Fruit fly (Drosophila melanogaster) whole organism, prepupa: Measurements from ENCODE around the gene Roc1b.

ENCODE experiments used
- Blimp-1 ChIP-seq: fragments of 200-800 bp; sonication (Bioruptor generic); optimal IDR thresholded peaks from 3 replicates; lab custom pipeline; 2017; ENCODE audit warnings: missing biosample characterization, missing genetic modification characterization, mild to moderate bottlenecking, moderate library complexity, missing genetic modification reagents
- CG10631 ChIP-seq: fragments of 200-800 bp; sonication (Bioruptor generic); optimal IDR thresholded peaks from 2 replicates; lab custom pipeline; 2016; ENCODE audit warnings: missing biosample characterization, missing genetic modification characterization
- CG10669 ChIP-seq: fragments of 200-800 bp; sonication (Bioruptor generic); optimal IDR thresholded peaks from 3 replicates; lab custom pipeline; 2018; ENCODE audit warnings: missing biosample characterization, mild to moderate bottlenecking, missing genetic modification characterization, moderate library complexity
- CG11294 ChIP-seq: fragments of 200-800 bp; sonication (Bioruptor generic); IDR thresholded peaks from 2 replicates; pipeline ENCODE4 v1.3.6; 2022; ENCODE audit warnings: missing biosample characterization, missing genetic modification characterization
- CG11762 ChIP-seq: fragments of 200-800 bp; sonication (Bioruptor generic); optimal IDR thresholded peaks from 3 replicates; lab custom pipeline; 2016; ENCODE audit warnings: missing biosample characterization, missing genetic modification characterization; ENCODE audit not compliant: insufficient read depth
- CG15336 ChIP-seq: fragments of 200-800 bp; sonication (Bioruptor generic); IDR thresholded peaks from 2 replicates; pipeline ENCODE4 v1.3.6; 2022; ENCODE audit warnings: missing biosample characterization, missing genetic modification characterization
- CG16779 ChIP-seq: fragments of 200-800 bp; sonication (Bioruptor generic); optimal IDR thresholded peaks from 3 replicates; lab custom pipeline; 2017; ENCODE audit warnings: missing biosample characterization, mild to moderate bottlenecking, missing genetic modification characterization
- CG3032 ChIP-seq: fragments of 200-800 bp; optimal IDR thresholded peaks from 2 replicates; lab custom pipeline; 2019; ENCODE audit warnings: missing biosample characterization, mild to moderate bottlenecking, missing genetic modification characterization, moderate library complexity
- CG31627 ChIP-seq: fragments of 200-800 bp; sonication (Bioruptor generic); optimal IDR thresholded peaks from 3 replicates; lab custom pipeline; 2016; ENCODE audit warnings: missing biosample characterization, missing genetic modification characterization
- CG32006 ChIP-seq: fragments of 200-800 bp; sonication (Bioruptor generic); optimal IDR thresholded peaks from 3 replicates; lab custom pipeline; 2017; ENCODE audit warnings: missing biosample characterization, mild to moderate bottlenecking, missing genetic modification characterization
- CG34406 ChIP-seq: fragments of 200-800 bp; sonication (Bioruptor generic); optimal IDR thresholded peaks from 3 replicates; lab custom pipeline; 2016; ENCODE audit warnings: missing biosample characterization, missing genetic modification characterization
- CG4318 ChIP-seq: fragments of 200-800 bp; sonication (Bioruptor generic); optimal IDR thresholded peaks from 3 replicates; lab custom pipeline; 2017; ENCODE audit warnings: missing biosample characterization, mild to moderate bottlenecking, missing genetic modification characterization
- CG6163 ChIP-seq: fragments of 200-800 bp; sonication (Bioruptor generic); IDR thresholded peaks from 3 replicates; pipeline ENCODE4 v1.3.6; 2022; ENCODE audit warnings: missing biosample characterization, missing genetic modification characterization
- CG6276 ChIP-seq: fragments of 200-800 bp; sonication (Bioruptor generic); optimal IDR thresholded peaks from 2 replicates; lab custom pipeline; 2017; ENCODE audit warnings: missing biosample characterization, mild to moderate bottlenecking, missing genetic modification characterization
- CG6808 ChIP-seq: fragments of 200-800 bp; sonication (Bioruptor generic); optimal IDR thresholded peaks from 3 replicates; lab custom pipeline; 2017; ENCODE audit warnings: missing biosample characterization, missing genetic modification characterization, mild to moderate bottlenecking, moderate library complexity, missing genetic modification reagents
- CG6854 ChIP-seq: fragments of 200-800 bp; sonication (Bioruptor generic); optimal IDR thresholded peaks from 2 replicates; lab custom pipeline; 2017; ENCODE audit warnings: missing biosample characterization, mild to moderate bottlenecking, missing genetic modification characterization
- CG7368 ChIP-seq: fragments of 200-800 bp; sonication (Bioruptor generic); optimal IDR thresholded peaks from 3 replicates; lab custom pipeline; 2016; ENCODE audit warnings: missing biosample characterization, missing genetic modification characterization
- CG8119 ChIP-seq: fragments of 200-800 bp; sonication (Bioruptor generic); IDR thresholded peaks from 3 replicates; pipeline ENCODE4 v1.3.6; 2022; ENCODE audit warnings: missing biosample characterization, missing genetic modification characterization
- CG8319 ChIP-seq: fragments of 200-800 bp; sonication (Bioruptor generic); optimal IDR thresholded peaks from 3 replicates; lab custom pipeline; 2016; ENCODE audit warnings: missing biosample characterization, missing genetic modification characterization
- CG9139 ChIP-seq: fragments of 200-800 bp; sonication (Bioruptor generic); optimal IDR thresholded peaks from 3 replicates; lab custom pipeline; 2017; ENCODE audit warnings: missing biosample characterization, mild to moderate bottlenecking, missing genetic modification characterization
- Eip78C ChIP-seq: fragments of 200-800 bp; sonication (Bioruptor generic); peaks from one replicate; lab custom pipeline; 2016; ENCODE audit warnings: missing biosample characterization, missing genetic modification characterization
- Eip93F ChIP-seq: fragments of 200-800 bp; sonication (Bioruptor generic); optimal IDR thresholded peaks from 2 replicates; lab custom pipeline; 2016; ENCODE audit warnings: missing biosample characterization, mild to moderate bottlenecking, missing genetic modification characterization
- Ets96B ChIP-seq: fragments of 200-800 bp; optimal IDR thresholded peaks from 2 replicates; lab custom pipeline; 2019; ENCODE audit warnings: missing biosample characterization, mild to moderate bottlenecking, missing genetic modification characterization, moderate library complexity
- Gug ChIP-seq: fragments of 200-800 bp; sonication (Bioruptor generic); IDR thresholded peaks from 2 replicates; pipeline ENCODE4 v1.3.6; 2022; ENCODE audit warnings: missing biosample characterization, missing genetic modification characterization
- Hr38 ChIP-seq: sonication (Bioruptor generic); optimal IDR thresholded peaks from 2 replicates; lab custom pipeline; 2016; ENCODE audit warnings: missing biosample characterization, missing genetic modification characterization
- Hr4 ChIP-seq: fragments of 200-800 bp; sonication (Bioruptor generic); optimal IDR thresholded peaks from 3 replicates; lab custom pipeline; 2016; ENCODE audit warnings: missing biosample characterization, missing genetic modification characterization
- Met ChIP-seq: fragments of 200-800 bp; sonication (Bioruptor generic); optimal IDR thresholded peaks from 3 replicates; lab custom pipeline; 2016; ENCODE audit warnings: missing biosample characterization, missing genetic modification characterization
- OdsH ChIP-seq: fragments of 200-800 bp; sonication (Bioruptor generic); optimal IDR thresholded peaks from 3 replicates; lab custom pipeline; 2016; ENCODE audit warnings: missing biosample characterization, missing genetic modification characterization
- Smox ChIP-seq: fragments of 200-800 bp; sonication (Bioruptor generic); optimal IDR thresholded peaks from 3 replicates; lab custom pipeline; 2016; ENCODE audit warnings: missing biosample characterization, missing genetic modification characterization
- Sox102F ChIP-seq: fragments of 200-800 bp; sonication (Bioruptor generic); optimal IDR thresholded peaks from 2 replicates; lab custom pipeline; 2016; ENCODE audit warnings: missing biosample characterization, mild to moderate bottlenecking, missing genetic modification characterization
- Sox14 ChIP-seq: fragments of 200-800 bp; sonication (Bioruptor generic); optimal IDR thresholded peaks from 3 replicates; lab custom pipeline; 2016; ENCODE audit warnings: missing biosample characterization, missing genetic modification characterization
- Sox15 ChIP-seq: fragments of 200-800 bp; sonication (Bioruptor generic); optimal IDR thresholded peaks from 3 replicates; lab custom pipeline; 2016; ENCODE audit warnings: missing biosample characterization, missing genetic modification characterization
- achi ChIP-seq: fragments of 200-800 bp; sonication (Bioruptor generic); optimal IDR thresholded peaks from 3 replicates; lab custom pipeline; 2016; ENCODE audit warnings: missing biosample characterization, missing genetic modification characterization
- acj6 ChIP-seq: fragments of 200-800 bp; sonication (Bioruptor generic); optimal IDR thresholded peaks from 3 replicates; lab custom pipeline; 2016; ENCODE audit warnings: missing biosample characterization, missing genetic modification characterization
- cyc ChIP-seq: fragments of 200-800 bp; sonication (Bioruptor generic); optimal IDR thresholded peaks from 3 replicates; lab custom pipeline; 2016; ENCODE audit warnings: missing biosample characterization, missing genetic modification characterization
- dac ChIP-seq: fragments of 200-800 bp; sonication (Bioruptor generic); optimal IDR thresholded peaks from 2 replicates; lab custom pipeline; 2017; ENCODE audit warnings: missing biosample characterization, mild to moderate bottlenecking, missing genetic modification characterization
- dsx ChIP-seq: fragments of 200-800 bp; optimal IDR thresholded peaks from 3 replicates; lab custom pipeline; 2019; ENCODE audit warnings: missing biosample characterization, mild to moderate bottlenecking, missing genetic modification characterization, moderate library complexity; ENCODE audit not compliant: poor library complexity, severe bottlenecking
- eg ChIP-seq: fragments of 200-800 bp; sonication (Bioruptor generic); IDR thresholded peaks from 3 replicates; pipeline ENCODE4 v1.3.6; 2022; ENCODE audit warnings: missing biosample characterization, missing genetic modification characterization
- fd59A ChIP-seq: fragments of 200-800 bp; sonication (Bioruptor generic); optimal IDR thresholded peaks from 2 replicates; lab custom pipeline; 2017; ENCODE audit warnings: missing biosample characterization, mild to moderate bottlenecking, missing genetic modification characterization, missing genetic modification reagents
- fkh ChIP-seq: fragments of 200-800 bp; sonication (Bioruptor generic); optimal IDR thresholded peaks from 3 replicates; lab custom pipeline; 2017; ENCODE audit warnings: missing biosample characterization, mild to moderate bottlenecking, missing genetic modification characterization, moderate library complexity
- pdm3 ChIP-seq: fragments of 200-800 bp; sonication (Bioruptor generic); optimal IDR thresholded peaks from 3 replicates; lab custom pipeline; 2016; ENCODE audit warnings: missing biosample characterization, missing genetic modification characterization
- salr ChIP-seq, 2 experiments: fragments of 200-800 bp; sonication (Bioruptor generic); optimal IDR thresholded peaks; 3 replicates each; lab custom pipeline; 2016 to 2018; ENCODE audit warnings: missing biosample characterization in 2 of 2, missing genetic modification characterization in 2 of 2, mild to moderate bottlenecking in 1 of 2
- spab ChIP-seq: fragments of 200-800 bp; sonication (Bioruptor generic); optimal IDR thresholded peaks from 2 replicates; lab custom pipeline; 2017; ENCODE audit warnings: missing biosample characterization, mild to moderate bottlenecking, missing genetic modification characterization, missing genetic modification reagents
- ss ChIP-seq, 2 experiments: fragments of 200-800 bp; sonication (Bioruptor generic); optimal IDR thresholded peaks; 2 replicates in 1 of 2; 3 replicates in 1 of 2; lab custom pipeline; 2017 to 2018; ENCODE audit warnings: mild to moderate bottlenecking in 2 of 2, missing biosample characterization in 2 of 2, missing genetic modification characterization in 2 of 2, moderate library complexity in 1 of 2
- topi ChIP-seq: fragments of 200-800 bp; sonication (Bioruptor generic); optimal IDR thresholded peaks from 3 replicates; lab custom pipeline; 2016; ENCODE audit warnings: missing biosample characterization, missing genetic modification characterization
- vri ChIP-seq: fragments of 200-800 bp; sonication (Bioruptor generic); optimal IDR thresholded peaks from 3 replicates; lab custom pipeline; 2016; ENCODE audit warnings: missing biosample characterization, mild to moderate bottlenecking, missing genetic modification characterization

Gene Roc1b

dm6 chr3L:375672-376071 lies 17.9 kb downstream of the Roc1b start:
- TF ChIP-seq eg (GFP tag; lab: Robert Waterston, UW) (no peak), achi (GFP tag; lab: Kevin White, UChicago) (no peak), CG6854 (GFP tag; lab: Kevin White, UChicago) (no peak), CG6276 (no peak), Gug (GFP tag; lab: Robert Waterston, UW) (no peak), CG11294 (GFP tag; lab: Robert Waterston, UW) (no peak), Ets96B (tag; lab: Kevin White, UChicago) (no peak), CG4318 (GFP tag; lab: Kevin White, UChicago) (no peak), CG10669 (no peak), CG31627 (no peak), CG7368 (GFP tag; lab: Kevin White, UChicago) (no peak), CG34406 (no peak), salr (GFP tag; optimal IDR thresholded peaks at IDR 0.05; lab: Kevin White, UChicago) (no peak)

- peak; percentile 51 for TF ChIP-seq spab
- TF ChIP-seq CG7368 (GFP tag; lab: Kevin White, UChicago): peak; percentile 20
- peak; percentile 72 for TF ChIP-seq CG10631 (GFP tag; lab: Kevin White, UChicago)
- TF ChIP-seq topi (GFP tag; lab: Kevin White, UChicago): peak; percentile 52
- peak; percentile 49 for TF ChIP-seq pdm3 (GFP tag; lab: Kevin White, UChicago)
- TF ChIP-seq CG11294 (GFP tag; lab: Robert Waterston, UW): no peak; the same call in 1 of the 2 replicates
- TF ChIP-seq CG31627: peak; percentile 16
- TF ChIP-seq CG32006: peak; percentile 72
- TF ChIP-seq vri: no peak
- peak; percentile 45 for TF ChIP-seq Blimp-1 (GFP tag; lab: Kevin White, UChicago)
- TF ChIP-seq OdsH: peak; percentile 77
- TF ChIP-seq CG6163 (GFP tag; lab: Robert Waterston, UW): peak; percentile 47; the same call in 1 of the 3 replicates
- no peak for TF ChIP-seq salr (GFP tag; optimal IDR thresholded peaks at IDR 0.05; lab: Kevin White, UChicago)
- no peak for TF ChIP-seq Gug (GFP tag; lab: Robert Waterston, UW)
- TF ChIP-seq CG8319: peak; percentile 26
- TF ChIP-seq dac (GFP tag; lab: Kevin White, UChicago): no peak
- peak; percentile 71 for TF ChIP-seq CG15336 (GFP tag; lab: Robert Waterston, UW)
- peak; percentile 40 for TF ChIP-seq fd59A (GFP tag; lab: Kevin White, UChicago)
- peak; percentile 39 for TF ChIP-seq cyc (GFP tag; lab: Kevin White, UChicago)
- TF ChIP-seq Hr38: no peak
- TF ChIP-seq Eip78C (GFP tag; lab: Kevin White, UChicago): peak; percentile 91
- TF ChIP-seq Eip93F: peak; percentile 19
- no peak for TF ChIP-seq dsx (GFP tag; lab: Kevin White, UChicago)
- TF ChIP-seq CG6854 (GFP tag; lab: Kevin White, UChicago): peak; percentile 16
- no peak for TF ChIP-seq CG9139 (GFP tag; lab: Kevin White, UChicago)
- peak; percentile 57 for TF ChIP-seq Hr4 (GFP tag; lab: Kevin White, UChicago)
- peak; percentile 67 for TF ChIP-seq CG11762 (GFP tag; lab: Kevin White, UChicago)
- peak; percentile 51 for TF ChIP-seq CG4318 (GFP tag; lab: Kevin White, UChicago)
- peak; percentile 74 for TF ChIP-seq achi (GFP tag; lab: Kevin White, UChicago)
- TF ChIP-seq Smox (GFP tag; lab: Kevin White, UChicago): peak; percentile 60
- peak; percentile 66 for TF ChIP-seq Met
- TF ChIP-seq fkh (GFP tag; lab: Kevin White, UChicago): peak; percentile 40
- TF ChIP-seq Ets96B (tag; lab: Kevin White, UChicago): peak; percentile 73
- peak; percentile 28 to 77 for TF ChIP-seq ss (GFP tag; optimal IDR thresholded peaks at IDR 0.05; lab: Kevin White, UChicago)
- TF ChIP-seq Sox102F: peak; percentile 26
- TF ChIP-seq Sox15 (GFP tag; lab: Kevin White, UChicago): peak; percentile 29
- peak; percentile 38; the same call in 2 of the 3 replicates for TF ChIP-seq eg (GFP tag; lab: Robert Waterston, UW)
- no peak for TF ChIP-seq Sox14 (GFP tag; lab: Kevin White, UChicago)
- peak; percentile 69 for TF ChIP-seq CG8119 (GFP tag; lab: Robert Waterston, UW)
- peak; percentile 49 for TF ChIP-seq CG16779 (tag; lab: Kevin White, UChicago)
- TF ChIP-seq acj6 (GFP tag; lab: Kevin White, UChicago): peak; percentile 69
- TF ChIP-seq CG6808 (GFP tag; lab: Kevin White, UChicago): peak; percentile 67
- peak; percentile 74 for TF ChIP-seq CG3032 (tag; lab: Kevin White, UChicago)
Measured at dm6 chr3L:377222-378071, 19.7 kb downstream of the Roc1b start.
